Worm (Caenorhabditis elegans) whole organism, midembryonic: Measurements from ENCODE around the gene srx-39.

ENCODE experiments used
- T22C8.4 ChIP-seq: fragments of 200-800 bp; sonication (Bioruptor generic); IDR thresholded peaks from 2 replicates; pipeline ENCODE4 v1.3.6; 2022; ENCODE audit warnings: missing genetic modification characterization, missing compliant biosample characterization
- cog-1 ChIP-seq: sonication (generic microtip); optimal IDR thresholded peaks from 2 replicates; lab custom pipeline; 2016; ENCODE audit warnings: missing genetic modification characterization, missing compliant biosample characterization
- flt-1 ChIP-seq: fragments of 200-800 bp; sonication (Bioruptor generic); IDR thresholded peaks from 2 replicates; pipeline ENCODE4 v1.3.6; 2022; ENCODE audit warnings: missing genetic modification characterization, missing compliant biosample characterization
- klf-2 ChIP-seq: fragments of 200-800 bp; sonication (Bioruptor generic); conservative IDR thresholded peaks from 2 replicates; pipeline ENCODE4 v1.3.6; 2022; ENCODE audit warnings: missing genetic modification reagents, missing genetic modification characterization, missing compliant biosample characterization
- med-1 ChIP-seq: sonication (generic microtip); optimal IDR thresholded peaks from 2 replicates; lab custom pipeline; 2017; ENCODE audit warnings: missing genetic modification characterization, mild to moderate bottlenecking, missing compliant biosample characterization, antibody characterized with exemption, missing genetic modification reagents; ENCODE audit not compliant: insufficient read depth
- ref-1 ChIP-seq: fragments of 200-800 bp; sonication (Bioruptor generic); conservative IDR thresholded peaks from 2 replicates; pipeline ENCODE4 v1.3.6; 2022; ENCODE audit warnings: missing genetic modification reagents, missing genetic modification characterization, missing compliant biosample characterization
- tab-1 ChIP-seq: fragments of 200-800 bp; sonication (Bioruptor generic); IDR thresholded peaks from 2 replicates; pipeline ENCODE4 v1.3.6; 2022; ENCODE audit warnings: missing genetic modification characterization, missing compliant biosample characterization
- ztf-29 ChIP-seq: fragments of 200-800 bp; sonication (Bioruptor generic); IDR thresholded peaks from 2 replicates; pipeline ENCODE4 v1.3.6; 2022; ENCODE audit warnings: missing genetic modification reagents, missing genetic modification characterization, missing compliant biosample characterization

ce11 chrV:5131380-5131779, 26.2 kb downstream of the srx-39 start:
- no peak for TF ChIP-seq cog-1 (tag; lab: Kevin White, UChicago)
- no peak for TF ChIP-seq ztf-29 (GFP tag; lab: Robert Waterston, UW)
- no peak for TF ChIP-seq med-1 (GFP tag; lab: Kevin White, UChicago)
- no peak for TF ChIP-seq tab-1 (GFP tag; lab: Robert Waterston, UW)
- no peak for TF ChIP-seq ref-1 (GFP tag; lab: Robert Waterston, UW)
- TF ChIP-seq klf-2 = no peak
- no peak for TF ChIP-seq flt-1
- no peak for TF ChIP-seq T22C8.4 (GFP tag; lab: Robert Waterston, UW)
